Worm (Caenorhabditis elegans) whole organism, L3 larva: ENCODE measurements around the gene R193.1.

Experiments
- R02D3.7 ChIP-seq: fragments of 150-350 bp; optimal IDR thresholded peaks from 2 replicates; lab custom pipeline; 2014; ENCODE audit warnings: missing biosample characterization, missing genetic modification characterization
- ZK546.5 ChIP-seq: sonication (generic microtip); optimal IDR thresholded peaks from 2 replicates; lab custom pipeline; 2017; ENCODE audit warnings: missing biosample characterization, missing genetic modification characterization
- ceh-16 ChIP-seq: sonication (generic microtip); optimal IDR thresholded peaks from 2 replicates; lab custom pipeline; 2017; ENCODE audit warnings: missing biosample characterization, missing genetic modification characterization
- ceh-9 ChIP-seq: sonication (generic microtip); optimal IDR thresholded peaks from 2 replicates; lab custom pipeline; 2018; ENCODE audit warnings: missing biosample characterization, missing genetic modification characterization
- daf-12 ChIP-seq: fragments of 150-350 bp; optimal IDR thresholded peaks from 2 replicates; lab custom pipeline; 2014; ENCODE audit warnings: missing biosample characterization, missing genetic modification reagents, missing genetic modification characterization
- egl-5 ChIP-seq: fragments of 150-350 bp; optimal IDR thresholded peaks from 2 replicates; lab custom pipeline; 2017; ENCODE audit warnings: missing biosample characterization, missing genetic modification reagents, missing genetic modification characterization, inconsistent platforms
- elt-2 ChIP-seq: sonication (generic microtip); optimal IDR thresholded peaks from 2 replicates; lab custom pipeline; 2016; ENCODE audit warnings: missing genetic modification reagents, mild to moderate bottlenecking, missing genetic modification characterization, missing compliant biosample characterization
- elt-3 ChIP-seq, 3 experiments: fragments of 150-350 bp in 1 of 3; sonication (generic microtip) in 2 of 3; optimal IDR thresholded peaks; 2 replicates in 2 of 3; 4 replicates in 1 of 3; lab custom pipeline; 2014 to 2017; ENCODE audit warnings: missing biosample characterization in 3 of 3, missing genetic modification characterization in 3 of 3
- eor-1 ChIP-seq, 2 experiments: fragments of 150-350 bp; optimal IDR thresholded peaks; 2 replicates each; lab custom pipeline; 2014 to 2018; ENCODE audit warnings: missing biosample characterization in 2 of 2, missing genetic modification characterization in 2 of 2
- fkh-10 ChIP-seq: sonication (generic microtip); optimal IDR thresholded peaks from 2 replicates; lab custom pipeline; 2017; ENCODE audit warnings: missing biosample characterization, missing genetic modification reagents, missing genetic modification characterization
- fkh-2 ChIP-seq: fragments of 150-350 bp; optimal IDR thresholded peaks from 2 replicates; lab custom pipeline; 2014; ENCODE audit warnings: missing biosample characterization, missing genetic modification reagents, missing genetic modification characterization
- hmg-11 ChIP-seq: sonication (generic microtip); optimal IDR thresholded peaks from 2 replicates; lab custom pipeline; 2016; ENCODE audit warnings: missing genetic modification characterization, missing compliant biosample characterization
- jun-1 ChIP-seq: fragments of 150-350 bp; optimal IDR thresholded peaks from 2 replicates; lab custom pipeline; 2014; ENCODE audit warnings: missing biosample characterization, missing genetic modification reagents, missing genetic modification characterization
- lin-15B ChIP-seq: fragments of 150-350 bp; optimal IDR thresholded peaks from 2 replicates; lab custom pipeline; 2014; ENCODE audit warnings: missing biosample characterization, missing genetic modification characterization
- lin-39 ChIP-seq: fragments of 150-350 bp; optimal IDR thresholded peaks from 2 replicates; lab custom pipeline; 2018; ENCODE audit warnings: missing biosample characterization, missing genetic modification reagents, missing genetic modification characterization
- lsy-12 ChIP-seq: sonication (generic microtip); optimal IDR thresholded peaks from 2 replicates; lab custom pipeline; 2016; ENCODE audit warnings: mild to moderate bottlenecking, missing genetic modification characterization, missing compliant biosample characterization
- mdl-1 ChIP-seq: fragments of 150-350 bp; optimal IDR thresholded peaks from 2 replicates; lab custom pipeline; 2014; ENCODE audit warnings: missing biosample characterization, missing genetic modification characterization
- mml-1 ChIP-seq: fragments of 150-350 bp; sonication (generic microtip); optimal IDR thresholded peaks from 3 replicates; lab custom pipeline; 2014; ENCODE audit warnings: missing biosample characterization, missing genetic modification characterization
- nfya-1 ChIP-seq: sonication (generic microtip); optimal IDR thresholded peaks from 2 replicates; lab custom pipeline; 2017; ENCODE audit warnings: missing genetic modification characterization, mild to moderate bottlenecking, missing compliant biosample characterization, antibody characterized with exemption, moderate library complexity; ENCODE audit not compliant: insufficient read depth
- nhr-11 ChIP-seq: fragments of 150-350 bp; optimal IDR thresholded peaks from 2 replicates; lab custom pipeline; 2014; ENCODE audit warnings: missing biosample characterization, missing genetic modification characterization
- nhr-12 ChIP-seq: fragments of 150-350 bp; optimal IDR thresholded peaks from 2 replicates; lab custom pipeline; 2014; ENCODE audit warnings: missing biosample characterization, missing genetic modification characterization
- nhr-23 ChIP-seq: fragments of 150-350 bp; optimal IDR thresholded peaks from 2 replicates; lab custom pipeline; 2014; ENCODE audit warnings: missing biosample characterization, missing genetic modification reagents, missing genetic modification characterization
- nhr-25 ChIP-seq: sonication (generic microtip); optimal IDR thresholded peaks from 2 replicates; lab custom pipeline; 2017; ENCODE audit warnings: missing biosample characterization, missing genetic modification characterization
- nhr-28 ChIP-seq: fragments of 150-350 bp; optimal IDR thresholded peaks from 2 replicates; lab custom pipeline; 2014; ENCODE audit warnings: missing biosample characterization, missing genetic modification characterization
- nhr-43 ChIP-seq: sonication (generic microtip); optimal IDR thresholded peaks from 2 replicates; lab custom pipeline; 2016; ENCODE audit warnings: mild to moderate bottlenecking, missing genetic modification characterization, missing compliant biosample characterization; ENCODE audit not compliant: poor library complexity, severe bottlenecking
- nhr-67 ChIP-seq: fragments of 150-350 bp; optimal IDR thresholded peaks from 2 replicates; lab custom pipeline; 2014; ENCODE audit warnings: missing biosample characterization, missing genetic modification characterization
- nhr-77 ChIP-seq: fragments of 150-350 bp; optimal IDR thresholded peaks from 2 replicates; lab custom pipeline; 2014; ENCODE audit warnings: missing biosample characterization, missing genetic modification characterization
- pha-4 ChIP-seq: fragments of 150-350 bp; optimal IDR thresholded peaks from 2 replicates; lab custom pipeline; 2014; ENCODE audit warnings: missing biosample characterization, missing genetic modification reagents, missing genetic modification characterization
- pqm-1 ChIP-seq: fragments of 150-350 bp; optimal IDR thresholded peaks from 2 replicates; lab custom pipeline; 2017; ENCODE audit warnings: missing biosample characterization, missing genetic modification characterization, inconsistent platforms
- snpc-4 ChIP-seq: fragments of 150-350 bp; optimal IDR thresholded peaks from 2 replicates; lab custom pipeline; 2014; ENCODE audit warnings: missing biosample characterization, missing genetic modification characterization
- tbx-2 ChIP-seq: sonication (generic microtip); optimal IDR thresholded peaks from 2 replicates; lab custom pipeline; 2016; ENCODE audit warnings: mild to moderate bottlenecking, missing genetic modification characterization, missing compliant biosample characterization
- unc-39 ChIP-seq: sonication (generic microtip); optimal IDR thresholded peaks from 4 replicates; lab custom pipeline; 2017; ENCODE audit warnings: missing biosample characterization, missing genetic modification characterization
- unc-62 ChIP-seq: fragments of 150-350 bp; sonication (generic microtip); optimal IDR thresholded peaks from 4 replicates; lab custom pipeline; 2014; ENCODE audit warnings: missing biosample characterization, missing genetic modification reagents, missing genetic modification characterization
- ztf-11 ChIP-seq: fragments of 150-350 bp; optimal IDR thresholded peaks from 2 replicates; lab custom pipeline; 2014; ENCODE audit warnings: missing biosample characterization, missing genetic modification characterization
- ztf-4 ChIP-seq: fragments of 150-350 bp; optimal IDR thresholded peaks from 2 replicates; lab custom pipeline; 2014; ENCODE audit warnings: missing biosample characterization, missing genetic modification characterization

The R193.1 gene

ce11 chrX:1117252-1117651, 37.5 kb upstream of the R193.1 start:
- TF ChIP-seq pqm-1 (tag; lab: Kevin White, UChicago) (peak; percentile 29), elt-2 (tag; lab: Kevin White, UChicago) (peak; percentile 48), lin-15B (tag; lab: Kevin White, UChicago) (no peak)

DNA sequence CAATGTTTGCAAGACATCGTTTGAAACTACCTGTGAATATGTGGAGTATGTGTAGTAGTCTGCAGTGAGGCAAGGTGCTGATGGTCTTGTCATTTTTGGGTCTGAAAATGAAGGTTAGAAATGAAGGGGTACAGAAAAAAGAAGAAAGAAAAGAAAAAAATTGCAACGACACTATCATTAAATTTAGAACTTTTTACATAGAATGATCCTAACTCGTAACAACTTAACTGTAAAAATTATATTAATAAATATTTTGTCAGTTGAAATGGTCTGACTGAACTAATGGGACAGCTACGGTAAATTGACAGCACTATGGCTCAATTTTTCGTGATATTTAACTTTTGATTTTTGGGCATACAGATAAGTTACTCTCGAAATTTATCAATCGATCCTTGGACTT, 35.4 kb upstream of the R193.1 start, which contains the start of gene C05D9.7:
Gene C05D9.7, minus strand, starts transcription at position 101 of the 400 bp plus-strand sequence.
- TF ChIP-seq ceh-9 (tag; lab: Kevin White, UChicago) = no peak
- no peak for TF ChIP-seq eor-1 (tag; optimal IDR thresholded peaks at IDR 0.05; lab: Kevin White, UChicago)
- no peak for TF ChIP-seq mdl-1
- no peak for TF ChIP-seq nhr-12
- TF ChIP-seq unc-62 = no peak
- TF ChIP-seq daf-12 (tag; lab: Kevin White, UChicago) = no peak
- no peak for TF ChIP-seq jun-1
- TF ChIP-seq pha-4 (tag; lab: Kevin White, UChicago) = no peak
- TF ChIP-seq ZK546.5 (tag; lab: Kevin White, UChicago) = no peak
- TF ChIP-seq fkh-10 = no peak
- TF ChIP-seq tbx-2 (tag; lab: Kevin White, UChicago) = no peak
- no peak for TF ChIP-seq R02D3.7 (tag; lab: Kevin White, UChicago)
- no peak for TF ChIP-seq nhr-25 (tag; lab: Kevin White, UChicago)
- no peak for TF ChIP-seq mml-1 (tag; lab: Kevin White, UChicago)
- no peak for TF ChIP-seq hmg-11 (tag; lab: Kevin White, UChicago)
- TF ChIP-seq lin-15B (tag; lab: Kevin White, UChicago) = no peak
- TF ChIP-seq elt-2 (tag; lab: Kevin White, UChicago) = no peak
- no peak for TF ChIP-seq snpc-4 (tag; lab: Kevin White, UChicago)
- no peak for TF ChIP-seq nhr-23 (tag; lab: Kevin White, UChicago)
- TF ChIP-seq nhr-77 (tag; lab: Kevin White, UChicago) = no peak

DNA sequence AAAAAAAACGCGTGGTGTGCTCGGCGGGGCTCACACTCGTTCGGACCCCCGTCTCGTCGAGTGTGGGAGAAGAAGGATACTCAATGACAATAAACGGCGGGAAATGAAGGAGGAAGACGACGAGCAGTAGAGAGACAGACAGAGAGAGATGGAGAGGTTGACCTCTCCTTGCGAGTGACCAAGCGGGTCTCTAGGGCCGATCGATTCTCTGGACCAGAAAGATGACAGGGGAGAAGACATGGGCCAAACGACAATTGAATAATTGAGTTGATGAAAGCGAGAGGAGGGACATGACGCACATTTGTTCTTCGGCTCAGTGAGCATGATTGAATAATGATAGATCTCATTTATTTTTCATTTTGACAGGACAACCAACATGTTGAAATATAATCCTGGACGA, 34.4 kb upstream of the R193.1 start:
- TF ChIP-seq unc-39 (tag; lab: Kevin White, UChicago) (no peak), nfya-1 (tag; lab: Kevin White, UChicago) (peak; percentile 55), ztf-4 (no peak), R02D3.7 (tag; lab: Kevin White, UChicago) (no peak), elt-3 (tag; optimal IDR thresholded peaks at IDR 0.05; lab: Kevin White, UChicago) (no peak), daf-12 (tag; lab: Kevin White, UChicago) (no peak), nhr-67 (tag; lab: Kevin White, UChicago) (no peak), lin-39 (tag; lab: Kevin White, UChicago) (peak; percentile 29), eor-1 (tag; optimal IDR thresholded peaks at IDR 0.05; lab: Kevin White, UChicago) (no peak), egl-5 (tag; lab: Kevin White, UChicago) (peak; percentile 21), lsy-12 (no peak), ceh-16 (tag; lab: Kevin White, UChicago) (no peak), snpc-4 (tag; lab: Kevin White, UChicago) (no peak), nhr-23 (tag; lab: Kevin White, UChicago) (no peak), hmg-11 (tag; lab: Kevin White, UChicago) (peak; percentile 40)

DNA sequence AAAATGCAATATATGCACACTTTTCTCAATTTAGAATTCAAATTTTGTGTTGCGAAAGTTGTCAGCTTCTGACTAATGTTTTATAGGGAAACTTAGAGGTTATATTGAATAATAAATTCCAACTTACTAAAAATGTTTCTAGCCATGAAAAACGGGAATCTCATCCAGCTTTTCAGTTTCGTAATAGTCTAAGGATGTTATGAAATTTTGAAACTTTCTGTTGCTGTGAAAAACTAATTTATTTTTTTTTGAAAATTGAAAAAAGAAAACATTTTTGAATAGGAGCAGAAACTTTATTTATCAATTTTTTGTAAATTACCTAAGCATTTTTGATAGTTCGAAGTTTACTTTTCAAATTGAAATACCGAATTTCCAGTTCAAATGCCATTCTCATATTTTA, 33.2 kb upstream of the R193.1 start:
- TF ChIP-seq nhr-43 (no peak), fkh-2 (tag; lab: Kevin White, UChicago) (no peak), mml-1 (tag; lab: Kevin White, UChicago) (no peak), ztf-4 (no peak), nhr-11 (tag; lab: Kevin White, UChicago) (no peak), pqm-1 (tag; lab: Kevin White, UChicago) (no peak), lin-15B (tag; lab: Kevin White, UChicago) (no peak), nhr-23 (tag; lab: Kevin White, UChicago) (no peak), ztf-11 (tag; lab: Kevin White, UChicago) (no peak), ZK546.5 (tag; lab: Kevin White, UChicago) (no peak), nhr-28 (tag; lab: Kevin White, UChicago) (no peak)
